Fruit fly (Drosophila melanogaster) whole organism, embryonic: ENCODE results near the gene Vinc.
A peak's percentile ranks its signal among the peaks of the same experiment; 100 is the strongest.

ENCODE experiments used
- BEAF-32 ChIP-seq: fragments of 200-800 bp; sonication (Bioruptor generic); optimal IDR thresholded peaks from 3 replicates; lab custom pipeline; 2017; ENCODE audit warnings: missing biosample characterization, missing genetic modification characterization, mild to moderate bottlenecking, moderate library complexity, missing genetic modification reagents
- CG10462 ChIP-seq: fragments of 200-800 bp; sonication (Bioruptor generic); optimal IDR thresholded peaks from 2 replicates; lab custom pipeline; 2016; ENCODE audit warnings: missing biosample characterization, missing genetic modification characterization
- CG10979 ChIP-seq: fragments of 200-800 bp; sonication (Bioruptor generic); optimal IDR thresholded peaks from 2 replicates; lab custom pipeline; 2018; ENCODE audit warnings: missing biosample characterization, mild to moderate bottlenecking, missing genetic modification characterization, moderate library complexity
- CG13424 ChIP-seq: fragments of 200-800 bp; sonication (Bioruptor generic); optimal IDR thresholded peaks from 2 replicates; lab custom pipeline; 2019; ENCODE audit warnings: missing biosample characterization, mild to moderate bottlenecking, missing genetic modification characterization, moderate library complexity
- CG13775 ChIP-seq: fragments of 200-800 bp; sonication (Bioruptor generic); optimal IDR thresholded peaks from 3 replicates; lab custom pipeline; 2017; ENCODE audit warnings: missing biosample characterization, mild to moderate bottlenecking, missing genetic modification characterization
- CG13894 ChIP-seq: fragments of 200-800 bp; sonication (Bioruptor generic); optimal IDR thresholded peaks from 3 replicates; lab custom pipeline; 2018; ENCODE audit warnings: missing biosample characterization, mild to moderate bottlenecking, missing genetic modification characterization, moderate library complexity
- CG15696 ChIP-seq: fragments of 200-800 bp; sonication (Bioruptor generic); optimal IDR thresholded peaks from 2 replicates; lab custom pipeline; 2019; ENCODE audit warnings: missing biosample characterization, mild to moderate bottlenecking, missing genetic modification characterization, moderate library complexity
- CG16815 ChIP-seq: fragments of 200-800 bp; sonication (Bioruptor generic); optimal IDR thresholded peaks from 3 replicates; lab custom pipeline; 2017; ENCODE audit warnings: missing biosample characterization, mild to moderate bottlenecking, missing genetic modification characterization
- CG1792 ChIP-seq: fragments of 200-800 bp; sonication (Bioruptor generic); optimal IDR thresholded peaks from 2 replicates; lab custom pipeline; 2016; ENCODE audit warnings: missing biosample characterization, missing genetic modification characterization
- CG2678 ChIP-seq: fragments of 200-800 bp; sonication (Bioruptor generic); optimal IDR thresholded peaks from 3 replicates; lab custom pipeline; 2019; ENCODE audit warnings: missing biosample characterization, mild to moderate bottlenecking, missing genetic modification characterization, moderate library complexity
- CG3065 ChIP-seq: fragments of 200-800 bp; sonication (Bioruptor generic); optimal IDR thresholded peaks from 2 replicates; lab custom pipeline; 2016; ENCODE audit warnings: missing biosample characterization, missing genetic modification characterization
- CG3995 ChIP-seq: fragments of 200-800 bp; sonication (Bioruptor generic); optimal IDR thresholded peaks from 3 replicates; lab custom pipeline; 2016; ENCODE audit warnings: missing biosample characterization, missing genetic modification characterization
- CG42726 ChIP-seq: fragments of 200-800 bp; sonication (Bioruptor generic); IDR thresholded peaks from 2 replicates; pipeline ENCODE4 v1.3.6; 2022; ENCODE audit warnings: missing biosample characterization, missing genetic modification characterization; ENCODE audit not compliant: partially characterized antibody
- CG7357 ChIP-seq: fragments of 200-800 bp; sonication (Bioruptor generic); IDR thresholded peaks from 3 replicates; pipeline ENCODE4 v1.3.6; 2022; ENCODE audit warnings: missing biosample characterization, missing genetic modification characterization
- CG7839 ChIP-seq: fragments of 200-800 bp; sonication (Bioruptor generic); optimal IDR thresholded peaks from 3 replicates; lab custom pipeline; 2018; ENCODE audit warnings: missing biosample characterization, mild to moderate bottlenecking, missing genetic modification characterization, moderate library complexity
- CG8359 ChIP-seq: fragments of 200-800 bp; sonication (Bioruptor generic); optimal IDR thresholded peaks from 2 replicates; lab custom pipeline; 2017; ENCODE audit warnings: missing biosample characterization, mild to moderate bottlenecking, missing genetic modification characterization, borderline replicate concordance
- CG8388 ChIP-seq: fragments of 200-800 bp; sonication (Bioruptor generic); optimal IDR thresholded peaks from 2 replicates; lab custom pipeline; 2019; ENCODE audit warnings: missing biosample characterization, mild to moderate bottlenecking, missing genetic modification characterization, moderate library complexity
- CoRest ChIP-seq: fragments of 200-800 bp; sonication (Bioruptor generic); optimal IDR thresholded peaks from 3 replicates; lab custom pipeline; 2018; ENCODE audit warnings: missing biosample characterization, mild to moderate bottlenecking, missing genetic modification characterization, moderate library complexity
- Dip3 ChIP-seq: fragments of 200-800 bp; sonication (Bioruptor generic); optimal IDR thresholded peaks from 3 replicates; lab custom pipeline; 2016; ENCODE audit warnings: missing biosample characterization, missing genetic modification characterization
- Fer1 ChIP-seq: fragments of 200-800 bp; sonication (Bioruptor generic); optimal IDR thresholded peaks from 2 replicates; lab custom pipeline; 2017; ENCODE audit warnings: missing biosample characterization, mild to moderate bottlenecking, missing genetic modification characterization
- Lpt ChIP-seq: fragments of >200 bp; optimal IDR thresholded peaks from 2 replicates; lab custom pipeline; 2018; ENCODE audit warnings: missing biosample characterization, missing genetic modification characterization
- MTF-1 ChIP-seq: fragments of 200-800 bp; sonication (Bioruptor generic); optimal IDR thresholded peaks from 2 replicates; lab custom pipeline; 2018; ENCODE audit warnings: missing biosample characterization, mild to moderate bottlenecking, missing genetic modification characterization, borderline replicate concordance
- Med ChIP-seq: fragments of 200-800 bp; sonication (Bioruptor generic); peaks from one replicate; lab custom pipeline; 2016; ENCODE audit warnings: missing biosample characterization, missing genetic modification characterization, mild to moderate bottlenecking, inconsistent platforms, moderate library complexity
- Myb ChIP-seq: fragments of 200-800 bp; sonication (Bioruptor generic); optimal IDR thresholded peaks from 2 replicates; lab custom pipeline; 2016; ENCODE audit warnings: missing biosample characterization, missing genetic modification characterization
- Poxn ChIP-seq: fragments of 200-800 bp; sonication (Bioruptor generic); IDR thresholded peaks from 2 replicates; pipeline ENCODE4 v1.3.6; 2022; ENCODE audit warnings: missing biosample characterization, missing genetic modification characterization
- Xrp1 ChIP-seq: fragments of 200-800 bp; sonication (Bioruptor generic); IDR thresholded peaks from 2 replicates; pipeline ENCODE4 v1.3.6; 2022; ENCODE audit warnings: missing biosample characterization, missing genetic modification characterization
- ac ChIP-seq: fragments of 200-800 bp; sonication (Bioruptor generic); optimal IDR thresholded peaks from 3 replicates; lab custom pipeline; 2017; ENCODE audit warnings: missing biosample characterization, mild to moderate bottlenecking, missing genetic modification characterization
- ap ChIP-seq: fragments of 200-800 bp; sonication (Bioruptor generic); IDR thresholded peaks from 2 replicates; pipeline ENCODE4 v1.3.6; 2022; ENCODE audit warnings: missing biosample characterization, missing genetic modification characterization
- bbx ChIP-seq: fragments of 200-800 bp; sonication (Bioruptor generic); IDR thresholded peaks from 2 replicates; pipeline ENCODE4 v1.3.6; 2022; ENCODE audit warnings: missing biosample characterization, missing genetic modification characterization; ENCODE audit not compliant: partially characterized antibody
- btn ChIP-seq: fragments of 200-800 bp; sonication (Bioruptor generic); optimal IDR thresholded peaks from 2 replicates; lab custom pipeline; 2016; ENCODE audit warnings: missing biosample characterization, missing genetic modification characterization
- chn ChIP-seq: fragments of 200-800 bp; sonication (Bioruptor generic); optimal IDR thresholded peaks from 2 replicates; lab custom pipeline; 2016; ENCODE audit warnings: missing biosample characterization, missing genetic modification characterization
- danr ChIP-seq: fragments of 200-800 bp; sonication (Bioruptor generic); IDR thresholded peaks from 2 replicates; pipeline ENCODE4 v1.3.6; 2022; ENCODE audit warnings: missing biosample characterization, missing genetic modification characterization
- dmrt11E ChIP-seq: fragments of 200-800 bp; sonication (Bioruptor generic); optimal IDR thresholded peaks from 3 replicates; lab custom pipeline; 2018; ENCODE audit warnings: missing biosample characterization, mild to moderate bottlenecking, missing genetic modification characterization, moderate library complexity
- dmrt99B ChIP-seq: fragments of 200-800 bp; sonication (Bioruptor generic); optimal IDR thresholded peaks from 2 replicates; lab custom pipeline; 2018; ENCODE audit warnings: missing biosample characterization, mild to moderate bottlenecking, missing genetic modification characterization, moderate library complexity
- dpn ChIP-seq, 2 experiments: fragments of 200-800 bp; sonication (Bioruptor generic); optimal IDR thresholded peaks; 3 replicates each; lab custom pipeline; 2016; ENCODE audit warnings: missing biosample characterization in 2 of 2, missing genetic modification characterization in 2 of 2
- emc ChIP-seq: fragments of 200-800 bp; sonication (Bioruptor generic); optimal IDR thresholded peaks from 2 replicates; lab custom pipeline; 2016; ENCODE audit warnings: missing biosample characterization, missing genetic modification characterization
- ems ChIP-seq: fragments of 200-800 bp; sonication (Bioruptor generic); optimal IDR thresholded peaks from 3 replicates; lab custom pipeline; 2016; ENCODE audit warnings: missing biosample characterization, missing genetic modification characterization
- exex ChIP-seq: fragments of 200-800 bp; sonication (Bioruptor generic); optimal IDR thresholded peaks from 4 replicates; lab custom pipeline; 2018; ENCODE audit warnings: missing biosample characterization, mild to moderate bottlenecking, missing genetic modification characterization, moderate library complexity
- fu2 ChIP-seq: fragments of 200-800 bp; sonication (Bioruptor generic); optimal IDR thresholded peaks from 2 replicates; lab custom pipeline; 2016; ENCODE audit warnings: missing biosample characterization, missing genetic modification characterization
- h ChIP-seq: fragments of >200 bp; optimal IDR thresholded peaks from 2 replicates; lab custom pipeline; 2017
- kah ChIP-seq: fragments of 200-800 bp; sonication (Bioruptor generic); optimal IDR thresholded peaks from 2 replicates; lab custom pipeline; 2018; ENCODE audit warnings: missing biosample characterization, mild to moderate bottlenecking, missing genetic modification characterization
- lmd ChIP-seq: fragments of 200-800 bp; sonication (Bioruptor generic); IDR thresholded peaks from 2 replicates; pipeline ENCODE4 v1.3.6; 2022; ENCODE audit warnings: missing biosample characterization, missing genetic modification characterization
- nau ChIP-seq: fragments of 200-800 bp; sonication (Bioruptor generic); optimal IDR thresholded peaks from 3 replicates; lab custom pipeline; 2017; ENCODE audit warnings: missing biosample characterization, mild to moderate bottlenecking, missing genetic modification characterization, missing genetic modification reagents
- nerfin-1 ChIP-seq: fragments of 200-800 bp; sonication (Bioruptor generic); optimal IDR thresholded peaks from 3 replicates; lab custom pipeline; 2019; ENCODE audit warnings: missing biosample characterization, mild to moderate bottlenecking, missing genetic modification characterization, moderate library complexity
- otp ChIP-seq: fragments of 200-800 bp; sonication (Bioruptor generic); IDR thresholded peaks from 3 replicates; pipeline ENCODE4, ENCODE4 v1.3.6; 2022; ENCODE audit warnings: missing biosample characterization, missing genetic modification characterization
- peb ChIP-seq: fragments of 200-800 bp; sonication (Bioruptor generic); IDR thresholded peaks from 2 replicates; pipeline ENCODE4 v1.3.6; 2022; ENCODE audit warnings: missing biosample characterization, missing genetic modification characterization
- repo ChIP-seq: fragments of 200-800 bp; sonication (Bioruptor generic); optimal IDR thresholded peaks from 2 replicates; lab custom pipeline; 2016; ENCODE audit warnings: missing biosample characterization, missing genetic modification characterization
- slp2 ChIP-seq: fragments of 200-800 bp; sonication (Bioruptor generic); optimal IDR thresholded peaks from 2 replicates; lab custom pipeline; 2016; ENCODE audit warnings: missing biosample characterization, missing genetic modification characterization
- sqz ChIP-seq: fragments of 200-800 bp; sonication (Bioruptor generic); optimal IDR thresholded peaks from 3 replicates; lab custom pipeline; 2018; ENCODE audit warnings: missing biosample characterization, mild to moderate bottlenecking, missing genetic modification characterization
- sr ChIP-seq: fragments of 200-800 bp; sonication (Bioruptor generic); IDR thresholded peaks from 3 replicates; pipeline ENCODE4 v1.3.6; 2022; ENCODE audit warnings: missing biosample characterization, missing genetic modification characterization
- tap ChIP-seq: fragments of 200-800 bp; optimal IDR thresholded peaks from 3 replicates; lab custom pipeline; 2019; ENCODE audit warnings: missing biosample characterization, mild to moderate bottlenecking, missing genetic modification characterization, moderate library complexity

Vinc gene

dm6 chrX:2270557-2270930 lies 48.2 kb upstream of the Vinc start, which contains the start of gene CG2924 (continued):
- TF ChIP-seq CG13775 (GFP tag; lab: Kevin White, UChicago) (peak; percentile 40), ac (GFP tag; lab: Kevin White, UChicago) (no peak), dmrt99B (no peak), Med (GFP tag; lab: Kevin White, UChicago) (peak; percentile 97), dmrt11E (tag; lab: Kevin White, UChicago) (no peak), CG16815 (GFP tag; lab: Kevin White, UChicago) (no peak), nau (GFP tag; lab: Kevin White, UChicago) (no peak), Poxn (GFP tag; lab: Robert Waterston, UW) (no peak), otp (GFP tag; lab: Robert Waterston, UW) (no peak), exex (tag; lab: Kevin White, UChicago) (peak; percentile 54), CG3995 (peak; percentile 24), ap (GFP tag; lab: Robert Waterston, UW) (no peak), h (lab: Kevin White, UChicago) (no peak), CG1792 (GFP tag; lab: Kevin White, UChicago) (peak; percentile 60), CG10979 (peak; percentile 0), sqz (peak; percentile 42), CG15696 (no peak), CG2678 (peak; percentile 19), Myb (GFP tag; lab: Kevin White, UChicago) (peak; percentile 70), CG7839 (tag; lab: Kevin White, UChicago) (peak; percentile 16), chn (peak; percentile 78), ems (peak; percentile 53), CG13424 (tag; lab: Kevin White, UChicago) (peak; percentile 41), repo (GFP tag; lab: Kevin White, UChicago) (no peak), CG8359 (GFP tag; lab: Kevin White, UChicago) (no peak), MTF-1 (GFP tag; lab: Kevin White, UChicago) (no peak), tap (tag; lab: Kevin White, UChicago) (no peak), dpn (GFP tag; optimal IDR thresholded peaks at IDR 0.05; lab: Kevin White, UChicago) (peak; percentile 66 to 81), emc (GFP tag; lab: Kevin White, UChicago) (peak; percentile 67), Lpt (no peak), peb (no peak), sr (peak; percentile 47; the same call in 2 of the 3 replicates), CG10462 (GFP tag; lab: Kevin White, UChicago) (no peak), CG8388 (no peak), nerfin-1 (tag; lab: Kevin White, UChicago) (peak; percentile 34), slp2 (GFP tag; lab: Kevin White, UChicago) (no peak), kah (GFP tag; lab: Kevin White, UChicago) (no peak), danr (GFP tag; lab: Robert Waterston, UW) (no peak), Fer1 (GFP tag; lab: Kevin White, UChicago) (peak; percentile 63), Xrp1 (GFP tag; lab: Robert Waterston, UW) (0 out of 2 replicates have a peak, but pooled peaks have one; percentile 11), Dip3 (GFP tag; lab: Kevin White, UChicago) (peak; percentile 78), CoRest (tag; lab: Kevin White, UChicago) (peak; percentile 39), CG13894 (peak; percentile 83), CG42726 (GFP tag; lab: Robert Waterston, UW) (peak; percentile 100), CG3065 (GFP tag; lab: Kevin White, UChicago) (no peak), btn (no peak), bbx (GFP tag; lab: Robert Waterston, UW) (peak; percentile 100), fu2 (peak; percentile 32), lmd (peak; percentile 53; the same call in 1 of the 2 replicates), BEAF-32 (peak; percentile 100), CG7357 (no peak)
